Fruit fly (Drosophila melanogaster): ENCODE results near the gene CG4362.

Gene CG4362

DNA sequence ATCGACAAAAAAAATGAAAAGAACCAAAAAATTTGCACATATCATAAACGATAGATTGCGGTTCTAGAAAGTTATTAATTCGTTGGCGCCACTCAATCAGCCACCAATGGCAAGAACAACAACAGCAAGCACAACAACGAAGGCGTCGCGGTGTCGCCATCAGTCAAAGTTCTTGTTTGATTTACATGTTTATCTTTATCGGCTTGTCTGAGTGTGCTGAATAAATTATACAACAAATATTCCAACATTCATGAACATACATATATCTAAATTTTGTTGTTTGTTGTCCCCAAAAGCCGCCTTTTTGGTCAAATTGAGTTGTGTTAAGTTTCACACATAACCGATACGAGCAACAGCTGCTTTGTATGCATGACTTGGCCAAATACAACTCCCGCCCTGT is 33.8 kb downstream of the CG4362 start (continued):
- no peak for TF ChIP-seq bsh (GFP tag; optimal IDR thresholded peaks at IDR 0.05)
- TF ChIP-seq Atf6 (GFP tag; IDR thresholded peaks at IDR 0.05): peak; percentile 67
- no peak for TF ChIP-seq CG17802 (tag; optimal IDR thresholded peaks at IDR 0.05)
- TF ChIP-seq CG10209 (GFP tag; optimal IDR thresholded peaks at IDR 0.05): peak; percentile 12
- peak; percentile 32 for TF ChIP-seq kni (GFP tag; optimal IDR thresholded peaks at IDR 0.05)
- no peak for TF ChIP-seq CG31441 (GFP tag; IDR thresholded peaks at IDR 0.05)
- peak; percentile 7 for TF ChIP-seq NfI (GFP tag; optimal IDR thresholded peaks at IDR 0.05)
- TF ChIP-seq dpn (GFP tag; optimal IDR thresholded peaks at IDR 0.05): no peak
- TF ChIP-seq CG11695 (GFP tag; IDR thresholded peaks at IDR 0.05): 0 out of 3 replicates have a peak, but pooled peaks have one; percentile 7
- no peak for TF ChIP-seq Deaf1 (tag; optimal IDR thresholded peaks at IDR 0.05)
- TF ChIP-seq en (GFP tag; optimal IDR thresholded peaks at IDR 0.05): no peak
- peak; percentile 37 for TF ChIP-seq CG7987 (GFP tag; optimal IDR thresholded peaks at IDR 0.05)
- TF ChIP-seq rib (GFP tag; IDR thresholded peaks at IDR 0.05): peak; percentile 51; the same call in 1 of the 2 replicates
- TF ChIP-seq sob (GFP tag; IDR thresholded peaks at IDR 0.05): peak; percentile 30; the same call in 1 of the 2 replicates
- no peak for TF ChIP-seq CG12942 (GFP tag; optimal IDR thresholded peaks at IDR 0.05)
- TF ChIP-seq Camta (GFP tag; optimal IDR thresholded peaks at IDR 0.05): peak; percentile 15
- TF ChIP-seq Pdp1 (GFP tag; optimal IDR thresholded peaks at IDR 0.05): peak in 1 of 2 experiments; percentile 49
- TF ChIP-seq BtbVII (GFP tag; optimal IDR thresholded peaks at IDR 0.05): peak; percentile 41
- TF ChIP-seq CG13296 (GFP tag; optimal IDR thresholded peaks at IDR 0.05): peak; percentile 16
- peak; percentile 30 for TF ChIP-seq CG2678 (tag; optimal IDR thresholded peaks at IDR 0.05)
- no peak for TF ChIP-seq Lpt (GFP tag; optimal IDR thresholded peaks at IDR 0.05)
- peak; percentile 92 for TF ChIP-seq Med (GFP tag)
- TF ChIP-seq Atf3 (GFP tag; optimal IDR thresholded peaks at IDR 0.05): no peak
- peak; percentile 32 for TF ChIP-seq slbo (GFP tag; IDR thresholded peaks at IDR 0.05)
- TF ChIP-seq PHDP (tag; optimal IDR thresholded peaks at IDR 0.05): peak; percentile 35
- peak; percentile 73 for TF ChIP-seq gro (GFP tag; optimal IDR thresholded peaks at IDR 0.05)
- peak; percentile 53 for TF ChIP-seq mirr (GFP tag; optimal IDR thresholded peaks at IDR 0.05)
- no peak; the same call in 2 of the 3 replicates for TF ChIP-seq CG11093 (GFP tag; IDR thresholded peaks at IDR 0.05)
- peak; percentile 69 for TF ChIP-seq Hmr (GFP tag; optimal IDR thresholded peaks at IDR 0.05)
- no peak for TF ChIP-seq hkb (optimal IDR thresholded peaks at IDR 0.05)
- 0 out of 2 replicates have a peak, but pooled peaks have one; percentile 42 for TF ChIP-seq hkb (GFP tag; IDR thresholded peaks at IDR 0.05)
- no peak for TF ChIP-seq cato (GFP tag; optimal IDR thresholded peaks at IDR 0.05; ENCODE audit: borderline replicate concordance)
- no peak for TF ChIP-seq fru (optimal IDR thresholded peaks at IDR 0.05)
- no peak for TF ChIP-seq Rx (GFP tag; IDR thresholded peaks at IDR 0.05)
- TF ChIP-seq CG3281 (GFP tag; optimal IDR thresholded peaks at IDR 0.05): peak; percentile 3
- no peak for TF ChIP-seq Dip2 (GFP tag; IDR thresholded peaks at IDR 0.05)
- TF ChIP-seq caup (GFP tag; optimal IDR thresholded peaks at IDR 0.05; ENCODE audit: severe bottlenecking): peak; percentile 60
- TF ChIP-seq Meics (GFP tag; optimal IDR thresholded peaks at IDR 0.05): peak; percentile 63
- peak; percentile 5 for TF ChIP-seq grn (GFP tag; optimal IDR thresholded peaks at IDR 0.05)
- TF ChIP-seq wdn (GFP tag; IDR thresholded peaks at IDR 0.05): 0 out of 2 replicates have a peak, but pooled peaks have one; percentile 14
- peak; percentile 15 for TF ChIP-seq odd (GFP tag; optimal IDR thresholded peaks at IDR 0.05)
- TF ChIP-seq CG15514 (GFP tag; optimal IDR thresholded peaks at IDR 0.05): peak; percentile 14
- TF ChIP-seq CG8290 (GFP tag; optimal IDR thresholded peaks at IDR 0.05): no peak
- peak in 1 of 2 experiments; percentile 30 for TF ChIP-seq CG8290 (tag; optimal IDR thresholded peaks at IDR 0.05)
- TF ChIP-seq tll (GFP tag; optimal IDR thresholded peaks at IDR 0.05): no peak
- TF ChIP-seq CG4854 (GFP tag; optimal IDR thresholded peaks at IDR 0.05): no peak
- TF ChIP-seq sqz (GFP tag; optimal IDR thresholded peaks at IDR 0.05): no peak
- peak; percentile 5 for TF ChIP-seq CG1792 (GFP tag; optimal IDR thresholded peaks at IDR 0.05)
- TF ChIP-seq CG11456 (GFP tag; IDR thresholded peaks at IDR 0.05): no peak
- TF ChIP-seq Fer3 (tag; optimal IDR thresholded peaks at IDR 0.05): peak; percentile 8
- peak; percentile 34 for TF ChIP-seq HHEX (GFP tag; optimal IDR thresholded peaks at IDR 0.05)
